Worm (Caenorhabditis elegans) whole organism, late embryonic: ENCODE data around the gene srlf-2.

ENCODE experiments used
- C08G9.2 ChIP-seq: sonication (generic microtip); optimal IDR thresholded peaks from 2 replicates; lab custom pipeline; 2016; ENCODE audit warnings: mild to moderate bottlenecking, missing genetic modification characterization, moderate library complexity, missing compliant biosample characterization
- C38D4.7 ChIP-seq: fragments of 200-800 bp; sonication (Bioruptor generic); optimal IDR thresholded peaks from 2 replicates; lab custom pipeline; 2018; ENCODE audit warnings: mild to moderate bottlenecking, missing genetic modification characterization, moderate library complexity, missing compliant biosample characterization
- K09A11.1 ChIP-seq: sonication (generic microtip); optimal IDR thresholded peaks from 2 replicates; lab custom pipeline; 2017; ENCODE audit warnings: antibody characterized with exemption, mild to moderate bottlenecking, missing genetic modification characterization, missing compliant biosample characterization; ENCODE audit not compliant: insufficient read depth
- Y22D7AL.16 ChIP-seq: sonication (generic microtip); optimal IDR thresholded peaks from 2 replicates; lab custom pipeline; 2016; ENCODE audit warnings: missing genetic modification characterization, missing compliant biosample characterization
- ahr-1 ChIP-seq: sonication (generic microtip); optimal IDR thresholded peaks from 2 replicates; lab custom pipeline; 2016; ENCODE audit warnings: missing genetic modification characterization, missing compliant biosample characterization
- ama-1 ChIP-seq: fragments of 150-350 bp; optimal IDR thresholded peaks from 2 replicates; lab custom pipeline; 2014
- ceh-14 ChIP-seq: sonication (generic microtip); optimal IDR thresholded peaks from 2 replicates; lab custom pipeline; 2016; ENCODE audit warnings: missing genotype, missing genetic modification characterization, missing compliant biosample characterization
- ceh-18 ChIP-seq: sonication (generic microtip); optimal IDR thresholded peaks from 2 replicates; lab custom pipeline; 2016; ENCODE audit warnings: missing genetic modification characterization, missing compliant biosample characterization
- ceh-19 ChIP-seq: fragments of 200-800 bp; sonication (Bioruptor generic); optimal IDR thresholded peaks from 2 replicates; lab custom pipeline; 2018; ENCODE audit warnings: mild to moderate bottlenecking, missing genetic modification characterization, missing compliant biosample characterization
- ceh-31 ChIP-seq: sonication (generic microtip); optimal IDR thresholded peaks from 2 replicates; lab custom pipeline; 2016; ENCODE audit warnings: missing genetic modification characterization, missing compliant biosample characterization
- ceh-34 ChIP-seq: sonication (generic microtip); optimal IDR thresholded peaks from 2 replicates; lab custom pipeline; 2016; ENCODE audit warnings: mild to moderate bottlenecking, missing genetic modification characterization, missing compliant biosample characterization
- ceh-45 ChIP-seq: fragments of 200-800 bp; sonication (Bioruptor generic); IDR thresholded peaks from 2 replicates; pipeline ENCODE4 v1.3.6; 2022; ENCODE audit warnings: missing genetic modification reagents, missing genetic modification characterization, missing compliant biosample characterization
- che-1 ChIP-seq: sonication (generic microtip); optimal IDR thresholded peaks from 2 replicates; lab custom pipeline; 2016; ENCODE audit warnings: mild to moderate bottlenecking, missing genetic modification characterization, missing compliant biosample characterization
- dmd-4 ChIP-seq: sonication (generic microtip); optimal IDR thresholded peaks from 2 replicates; lab custom pipeline; 2016; ENCODE audit warnings: borderline replicate concordance, missing genetic modification characterization, missing compliant biosample characterization
- elt-2 ChIP-seq: sonication (generic microtip); optimal IDR thresholded peaks from 2 replicates; lab custom pipeline; 2016; ENCODE audit warnings: missing genetic modification reagents, missing genetic modification characterization, missing compliant biosample characterization
- elt-4 ChIP-seq: sonication (generic microtip); optimal IDR thresholded peaks from 2 replicates; lab custom pipeline; 2016; ENCODE audit warnings: missing genetic modification characterization, missing compliant biosample characterization
- ets-4 ChIP-seq: sonication (generic microtip); optimal IDR thresholded peaks from 2 replicates; lab custom pipeline; 2016; ENCODE audit warnings: missing genetic modification characterization, missing compliant biosample characterization
- fax-1 ChIP-seq: sonication (generic microtip); optimal IDR thresholded peaks from 2 replicates; lab custom pipeline; 2016; ENCODE audit warnings: missing genotype, missing genetic modification characterization, missing compliant biosample characterization
- fkh-10 ChIP-seq: fragments of 150-350 bp; optimal IDR thresholded peaks from 2 replicates; lab custom pipeline; 2014; ENCODE audit warnings: missing biosample characterization, missing genetic modification reagents, missing genetic modification characterization
- fkh-6 ChIP-seq: sonication (generic microtip); optimal IDR thresholded peaks from 2 replicates; lab custom pipeline; 2016; ENCODE audit warnings: missing genetic modification characterization, missing compliant biosample characterization
- hlh-13 ChIP-seq: fragments of 200-800 bp; sonication (Bioruptor generic); optimal IDR thresholded peaks from 2 replicates; lab custom pipeline; 2018; ENCODE audit warnings: mild to moderate bottlenecking, missing genetic modification characterization, missing compliant biosample characterization
- hlh-15 ChIP-seq: sonication (generic microtip); optimal IDR thresholded peaks from 2 replicates; lab custom pipeline; 2016; ENCODE audit warnings: missing genetic modification characterization, missing compliant biosample characterization
- hlh-6 ChIP-seq: sonication (generic microtip); optimal IDR thresholded peaks from 2 replicates; lab custom pipeline; 2016; ENCODE audit warnings: missing genotype, missing genetic modification characterization, missing compliant biosample characterization
- lim-6 ChIP-seq: sonication (generic microtip); optimal IDR thresholded peaks from 2 replicates; lab custom pipeline; 2016; ENCODE audit warnings: missing genetic modification characterization, missing compliant biosample characterization
- lin-11 ChIP-seq: fragments of 200-800 bp; sonication (Bioruptor generic); optimal IDR thresholded peaks from 2 replicates; lab custom pipeline; 2018; ENCODE audit warnings: mild to moderate bottlenecking, missing genetic modification characterization, missing compliant biosample characterization
- mec-3 ChIP-seq: sonication (generic microtip); optimal IDR thresholded peaks from 2 replicates; lab custom pipeline; 2016; ENCODE audit warnings: borderline replicate concordance, missing genetic modification characterization, missing compliant biosample characterization
- nfya-1 ChIP-seq: sonication (generic microtip); optimal IDR thresholded peaks from 2 replicates; lab custom pipeline; 2017; ENCODE audit warnings: missing genetic modification characterization, mild to moderate bottlenecking, missing compliant biosample characterization, antibody characterized with exemption, moderate library complexity
- npax-4 ChIP-seq: sonication (generic microtip); optimal IDR thresholded peaks from 2 replicates; lab custom pipeline; 2016; ENCODE audit warnings: missing genetic modification characterization, missing compliant biosample characterization
- pha-2 ChIP-seq: sonication (generic microtip); optimal IDR thresholded peaks from 2 replicates; lab custom pipeline; 2017; ENCODE audit warnings: mild to moderate bottlenecking, missing genetic modification characterization, missing compliant biosample characterization
- pros-1 ChIP-seq: fragments of 150-350 bp; optimal IDR thresholded peaks from 2 replicates; lab custom pipeline; 2014; ENCODE audit warnings: missing biosample characterization, missing genetic modification reagents, missing genetic modification characterization
- rnt-1 ChIP-seq: sonication (generic microtip); optimal IDR thresholded peaks from 2 replicates; lab custom pipeline; 2016; ENCODE audit warnings: missing genetic modification characterization, missing compliant biosample characterization
- sdc-2 ChIP-seq: sonication (generic microtip); optimal IDR thresholded peaks from 2 replicates; lab custom pipeline; 2016; ENCODE audit warnings: missing genotype, missing genetic modification characterization, missing compliant biosample characterization
- sox-4 ChIP-seq: sonication (generic microtip); optimal IDR thresholded peaks from 2 replicates; lab custom pipeline; 2017; ENCODE audit warnings: mild to moderate bottlenecking, missing genetic modification characterization, inconsistent platforms, missing compliant biosample characterization
- tbx-2 ChIP-seq: sonication (generic microtip); optimal IDR thresholded peaks from 2 replicates; lab custom pipeline; 2016; ENCODE audit warnings: missing genetic modification characterization, missing compliant biosample characterization
- unc-42 ChIP-seq: sonication (generic microtip); optimal IDR thresholded peaks from 2 replicates; lab custom pipeline; 2016; ENCODE audit warnings: missing genotype, missing genetic modification characterization, missing compliant biosample characterization
- unc-55 ChIP-seq: sonication (generic microtip); optimal IDR thresholded peaks from 2 replicates; lab custom pipeline; 2017; ENCODE audit warnings: missing biosample characterization, missing genetic modification reagents, missing genetic modification characterization
- unc-86 ChIP-seq: sonication (generic microtip); optimal IDR thresholded peaks from 2 replicates; lab custom pipeline; 2016; ENCODE audit warnings: missing genetic modification characterization, missing compliant biosample characterization
- zip-5 ChIP-seq: sonication (generic microtip); optimal IDR thresholded peaks from 2 replicates; lab custom pipeline; 2016; ENCODE audit warnings: missing genetic modification characterization, missing compliant biosample characterization
- ztf-16 ChIP-seq: sonication (generic microtip); optimal IDR thresholded peaks from 2 replicates; lab custom pipeline; 2017; ENCODE audit warnings: missing genetic modification characterization, missing compliant biosample characterization

Gene srlf-2

ce11 chrIV:8472493-8472892, 17.5 kb upstream of the srlf-2 start, which contains the start of gene oat-1:
oat-1 (minus strand) TSS chrIV:8472593.
- TF ChIP-seq che-1 (tag; lab: Kevin White, UChicago) (no peak), fkh-6 (tag; lab: Kevin White, UChicago) (no peak), unc-86 (tag; lab: Kevin White, UChicago) (no peak), hlh-15 (tag; lab: Kevin White, UChicago) (no peak), npax-4 (no peak), sdc-2 (tag; lab: Kevin White, UChicago) (no peak), unc-42 (tag; lab: Kevin White, UChicago) (no peak), ceh-14 (tag; lab: Kevin White, UChicago) (no peak), ceh-31 (tag; lab: Kevin White, UChicago) (no peak), zip-5 (no peak), ceh-45 (GFP tag; lab: Robert Waterston, UW) (no peak), rnt-1 (tag; lab: Kevin White, UChicago) (no peak)

ce11 chrIV:8473756-8474155, 16.3 kb upstream of the srlf-2 start, which contains the start of gene C28C12.11:
C28C12.11 (plus strand) TSS chrIV:8474056.
- TF ChIP-seq ama-1 (lab: Kevin White, UChicago) (no peak), fax-1 (no peak), C38D4.7 (GFP tag; lab: Kevin White, UChicago) (no peak), Y22D7AL.16 (tag; lab: Kevin White, UChicago) (no peak)
- TF ChIP-seq, all 69 proteins: peak for 0

- no peak for TF ChIP-seq pha-2
- TF ChIP-seq hlh-13 = no peak
- no peak for TF ChIP-seq fkh-6 (tag; lab: Kevin White, UChicago)
- no peak for TF ChIP-seq lin-11 (tag; lab: Kevin White, UChicago)
- no peak for TF ChIP-seq ceh-34 (tag; lab: Kevin White, UChicago)
- no peak for TF ChIP-seq zip-5
- TF ChIP-seq K09A11.1 = no peak
- no peak for TF ChIP-seq sox-4 (tag; lab: Kevin White, UChicago)
- TF ChIP-seq fkh-10 = no peak
- TF ChIP-seq elt-4 (tag; lab: Kevin White, UChicago) = no peak
- no peak for TF ChIP-seq C38D4.7 (GFP tag; lab: Kevin White, UChicago)
- no peak for TF ChIP-seq Y22D7AL.16 (tag; lab: Kevin White, UChicago)
- no peak for TF ChIP-seq elt-2
- TF ChIP-seq nfya-1 (tag; lab: Kevin White, UChicago) = no peak
- TF ChIP-seq ceh-31 (tag; lab: Kevin White, UChicago) = no peak
- no peak for TF ChIP-seq ama-1 (lab: Kevin White, UChicago)
- no peak for TF ChIP-seq lim-6 (tag; lab: Kevin White, UChicago)
Observed at ce11 chrIV:8475030-8475679, 14.9 kb upstream of the srlf-2 start.

- TF ChIP-seq elt-4 (tag; lab: Kevin White, UChicago) (no peak), lin-11 (tag; lab: Kevin White, UChicago) (no peak), ceh-18 (tag; lab: Kevin White, UChicago) (no peak), ceh-14 (tag; lab: Kevin White, UChicago) (no peak), ahr-1 (tag; lab: Kevin White, UChicago) (no peak)
- TF ChIP-seq, all 69 proteins: peak for 0
Observed at ce11 chrIV:8476166-8476565, 13.8 kb upstream of the srlf-2 start.

ce11 chrIV:8476880-8477279, 13.1 kb upstream of the srlf-2 start, which contains the start of gene spp-10:
spp-10 (plus strand) TSS chrIV:8477180.
- no peak for TF ChIP-seq fax-1

ce11 chrIV:8478516-8478915, 11.5 kb upstream of the srlf-2 start:
- TF ChIP-seq fkh-10 (no peak), tbx-2 (tag; lab: Kevin White, UChicago) (no peak), pros-1 (tag; lab: Kevin White, UChicago) (no peak), sdc-2 (tag; lab: Kevin White, UChicago) (no peak), ceh-31 (tag; lab: Kevin White, UChicago) (no peak), dmd-4 (tag; lab: Kevin White, UChicago) (no peak), unc-55 (GFP tag; lab: Kevin White, UChicago) (no peak), ceh-14 (tag; lab: Kevin White, UChicago) (no peak), lin-11 (tag; lab: Kevin White, UChicago) (no peak), ceh-34 (tag; lab: Kevin White, UChicago) (no peak), unc-86 (tag; lab: Kevin White, UChicago) (no peak), ets-4 (tag; lab: Kevin White, UChicago) (no peak), hlh-6 (tag; lab: Kevin White, UChicago) (no peak), mec-3 (no peak), ceh-19 (no peak), ztf-16 (tag; lab: Kevin White, UChicago) (no peak), C08G9.2 (tag; lab: Kevin White, UChicago) (no peak), hlh-13 (no peak)
